Fruit fly (Drosophila melanogaster) whole organism, adult: ENCODE data around the gene Tailor.

Source experiments
- CG11617 ChIP-seq: fragments of 200-800 bp; sonication (Bioruptor generic); optimal IDR thresholded peaks from 2 replicates; lab custom pipeline; 2017; ENCODE audit warnings: mild to moderate bottlenecking, missing biosample characterization, missing genetic modification reagents, missing genetic modification characterization
- CG12768 ChIP-seq: fragments of 200-800 bp; sonication (Bioruptor generic); optimal IDR thresholded peaks from 2 replicates; lab custom pipeline; 2017; ENCODE audit warnings: missing biosample characterization, missing genetic modification characterization, mild to moderate bottlenecking, moderate library complexity, missing genetic modification reagents
- CG14711 ChIP-seq: fragments of 200-800 bp; sonication (Bioruptor generic); optimal IDR thresholded peaks from 2 replicates; lab custom pipeline; 2018; ENCODE audit warnings: missing biosample characterization, mild to moderate bottlenecking, missing genetic modification characterization, moderate library complexity
- CG1620 ChIP-seq: fragments of 200-800 bp; sonication (Bioruptor generic); optimal IDR thresholded peaks from 2 replicates; lab custom pipeline; 2016; ENCODE audit warnings: missing biosample characterization, missing genetic modification characterization
- CG33017 ChIP-seq: fragments of 200-800 bp; sonication (Bioruptor generic); optimal IDR thresholded peaks from 2 replicates; lab custom pipeline; 2018; ENCODE audit warnings: missing biosample characterization, mild to moderate bottlenecking, missing genetic modification characterization, moderate library complexity
- CG5204 ChIP-seq: fragments of 200-800 bp; sonication (Bioruptor generic); optimal IDR thresholded peaks from 2 replicates; lab custom pipeline; 2016; ENCODE audit warnings: missing biosample characterization, missing genetic modification characterization
- CG7045 ChIP-seq: fragments of 200-800 bp; sonication (Bioruptor generic); optimal IDR thresholded peaks from 2 replicates; lab custom pipeline; 2017; ENCODE audit warnings: missing biosample characterization, mild to moderate bottlenecking, missing genetic modification characterization
- CG7101 ChIP-seq: fragments of 200-800 bp; sonication (Bioruptor generic); optimal IDR thresholded peaks from 2 replicates; lab custom pipeline; 2018; ENCODE audit warnings: missing biosample characterization, mild to moderate bottlenecking, missing genetic modification characterization, moderate library complexity
- Clk ChIP-seq: fragments of 200-800 bp; sonication (Bioruptor generic); optimal IDR thresholded peaks from 2 replicates; lab custom pipeline; 2017; ENCODE audit warnings: missing biosample characterization, missing genetic modification characterization
- Crg-1 ChIP-seq: fragments of 200-800 bp; sonication (Bioruptor generic); optimal IDR thresholded peaks from 2 replicates; lab custom pipeline; 2016; ENCODE audit warnings: missing biosample characterization, missing genetic modification characterization
- Hr96 ChIP-seq: fragments of 200-800 bp; sonication (Bioruptor generic); optimal IDR thresholded peaks from 2 replicates; lab custom pipeline; 2016; ENCODE audit warnings: missing biosample characterization, missing genetic modification characterization
- Mnt ChIP-seq: fragments of 200-800 bp; sonication (Bioruptor generic); optimal IDR thresholded peaks from 2 replicates; lab custom pipeline; 2016; ENCODE audit warnings: missing biosample characterization, mild to moderate bottlenecking, missing genetic modification characterization
- bab1 ChIP-seq: fragments of 200-800 bp; sonication (Bioruptor generic); optimal IDR thresholded peaks from 3 replicates; lab custom pipeline; 2019; ENCODE audit warnings: missing biosample characterization, mild to moderate bottlenecking, missing genetic modification characterization, moderate library complexity
- cic ChIP-seq: fragments of 200-800 bp; sonication (Bioruptor generic); optimal IDR thresholded peaks from 2 replicates; lab custom pipeline; 2017; ENCODE audit warnings: missing biosample characterization, mild to moderate bottlenecking, missing genetic modification characterization, moderate library complexity
- cnc ChIP-seq, 2 experiments: fragments of >200 bp; optimal IDR thresholded peaks; 2 replicates each; lab custom pipeline; 2017
- kay ChIP-seq: fragments of 200-800 bp; sonication (Bioruptor generic); peaks from one replicate; lab custom pipeline; 2016; ENCODE audit warnings: missing biosample characterization, missing genetic modification characterization, borderline replicate concordance
- ovo ChIP-seq: fragments of 200-800 bp; sonication (Bioruptor generic); optimal IDR thresholded peaks from 2 replicates; lab custom pipeline; 2016; ENCODE audit warnings: missing biosample characterization, missing genetic modification characterization
- pad ChIP-seq: fragments of 200-800 bp; sonication (Bioruptor generic); optimal IDR thresholded peaks from 3 replicates; lab custom pipeline; 2017; ENCODE audit warnings: missing biosample characterization, missing genetic modification characterization, mild to moderate bottlenecking, moderate library complexity, missing genetic modification reagents
- tj ChIP-seq: fragments of 200-800 bp; sonication (Bioruptor generic); optimal IDR thresholded peaks from 3 replicates; lab custom pipeline; 2017; ENCODE audit warnings: missing biosample characterization, mild to moderate bottlenecking, missing genetic modification characterization, moderate library complexity
- toe ChIP-seq: fragments of 200-800 bp; sonication (Bioruptor generic); optimal IDR thresholded peaks from 2 replicates; lab custom pipeline; 2016; ENCODE audit warnings: missing biosample characterization, missing genetic modification characterization

Tailor gene

dm6 chr3R:7060467-7060866, 25.4 kb downstream of the Tailor start, which contains the start of gene djl:
TSS of gene djl (plus strand) at chr3R:7060767.
- TF ChIP-seq kay (GFP tag; lab: Kevin White, UChicago) (no peak), cic (GFP tag; lab: Kevin White, UChicago) (no peak), bab1 (GFP tag; lab: Kevin White, UChicago) (no peak)

DNA sequence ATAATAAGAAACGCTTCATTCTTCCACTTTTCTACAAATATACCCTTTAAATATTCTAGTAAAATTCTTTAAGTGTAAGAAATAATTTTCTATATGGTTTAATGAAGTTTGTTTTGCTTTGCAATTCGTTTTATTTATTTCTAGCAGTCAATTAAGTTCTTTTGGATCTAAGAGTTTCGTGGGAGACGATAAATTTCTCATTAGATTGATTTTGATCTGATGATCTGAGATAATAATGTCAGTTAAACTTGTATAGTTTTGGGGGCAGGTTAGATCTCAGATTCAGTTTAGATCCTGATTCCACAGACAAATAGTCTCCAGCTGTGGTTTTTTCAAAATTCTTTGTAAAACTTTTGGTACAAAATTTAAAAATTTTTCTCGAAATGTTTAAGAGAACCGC, 26.9 kb downstream of the Tailor start, which contains the start of gene dj:
TSS of gene dj (plus strand) at position 301 of the 400 bp plus-strand sequence.
- TF ChIP-seq pad (no peak), Mnt (GFP tag; lab: Kevin White, UChicago) (no peak), CG11617 (no peak), CG14711 (no peak), CG1620 (GFP tag; lab: Kevin White, UChicago) (no peak), cic (GFP tag; lab: Kevin White, UChicago) (no peak), CG12768 (no peak), ovo (GFP tag; lab: Kevin White, UChicago) (no peak)

DNA sequence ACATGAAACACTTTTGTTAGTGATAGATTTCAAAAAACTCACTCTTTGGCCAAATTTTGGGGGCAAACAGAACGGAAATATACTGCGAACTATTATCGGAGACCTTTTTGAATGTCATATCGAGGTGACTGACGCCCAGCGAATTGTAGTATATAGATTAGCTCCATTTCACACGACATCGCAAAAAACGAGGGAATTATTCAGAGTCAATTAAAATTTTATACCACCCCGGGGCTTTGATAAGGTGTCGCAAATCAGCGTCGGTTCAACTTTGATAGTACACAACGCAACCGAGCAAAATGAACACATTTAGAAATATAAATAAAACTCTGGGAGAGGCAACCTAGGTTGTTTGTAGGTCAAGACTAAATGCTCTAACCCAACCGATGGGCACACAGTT, 27.9 kb downstream of the Tailor start:
- no peak for TF ChIP-seq CG5204 (GFP tag; lab: Kevin White, UChicago)
- TF ChIP-seq cic (GFP tag; lab: Kevin White, UChicago) = peak; percentile 49

- no peak for TF ChIP-seq CG1620 (GFP tag; lab: Kevin White, UChicago)
- TF ChIP-seq toe (GFP tag; lab: Kevin White, UChicago) = no peak
- no peak for TF ChIP-seq Clk (GFP tag; lab: Kevin White, UChicago)
- no peak for TF ChIP-seq CG5204 (GFP tag; lab: Kevin White, UChicago)
- no peak for TF ChIP-seq kay (GFP tag; lab: Kevin White, UChicago)
- no peak for TF ChIP-seq cic (GFP tag; lab: Kevin White, UChicago)
- TF ChIP-seq CG12768 = no peak
- no peak for TF ChIP-seq CG7045
- TF ChIP-seq bab1 (GFP tag; lab: Kevin White, UChicago) = no peak
- no peak for TF ChIP-seq CG11617
- no peak for TF ChIP-seq CG7101
- TF ChIP-seq Mnt (GFP tag; lab: Kevin White, UChicago) = no peak
- TF ChIP-seq cnc (optimal IDR thresholded peaks at IDR 0.05; lab: Kevin White, UChicago) = no peak
- TF ChIP-seq pad = no peak
Observed at dm6 chr3R:7054286-7054685, 31.6 kb downstream of the Tailor start, which contains the start of gene CG1979. TSS of gene CG1979 (plus strand) at chr3R:7054586.

DNA sequence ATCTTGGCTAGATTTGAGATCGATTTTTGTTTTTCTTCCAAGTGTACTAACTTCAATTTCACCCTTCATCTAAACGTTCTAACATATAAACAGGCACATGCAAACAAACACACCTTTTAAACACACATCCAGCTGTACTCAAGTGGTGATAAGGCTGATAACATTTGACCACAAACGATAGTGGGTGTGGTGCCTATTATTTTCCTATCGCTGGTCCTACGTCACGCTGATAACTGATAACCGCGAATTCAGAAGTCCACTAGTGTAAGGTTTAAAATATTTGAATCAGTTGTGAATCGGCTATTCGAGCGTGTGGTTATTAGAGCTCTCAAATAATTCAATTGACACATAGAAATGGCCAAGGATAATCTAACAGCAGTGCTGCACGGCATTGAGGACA, 33.6 kb downstream of the Tailor start, which contains the start of gene Sodh1:
TSS of gene Sodh1 (plus strand) at position 94 of the 400 bp plus-strand sequence.
- TF ChIP-seq bab1 (GFP tag; lab: Kevin White, UChicago) = no peak
- no peak for TF ChIP-seq Crg-1 (GFP tag; lab: Kevin White, UChicago)
- TF ChIP-seq Mnt (GFP tag; lab: Kevin White, UChicago) = peak; percentile 26
- TF ChIP-seq cic (GFP tag; lab: Kevin White, UChicago) = peak; percentile 63

dm6 chr3R:7044016-7044415, 41.9 kb downstream of the Tailor start:
- TF ChIP-seq CG11617 = no peak
- no peak for TF ChIP-seq CG14711
- TF ChIP-seq ovo (GFP tag; lab: Kevin White, UChicago) = no peak
- TF ChIP-seq cnc (optimal IDR thresholded peaks at IDR 0.05; lab: Kevin White, UChicago) = no peak
- no peak for TF ChIP-seq tj (GFP tag; lab: Kevin White, UChicago)
- no peak for TF ChIP-seq Hr96 (GFP tag; lab: Kevin White, UChicago)
- TF ChIP-seq CG5204 (GFP tag; lab: Kevin White, UChicago) = no peak
- no peak for TF ChIP-seq toe (GFP tag; lab: Kevin White, UChicago)
- TF ChIP-seq CG33017 = no peak
- no peak for TF ChIP-seq Crg-1 (GFP tag; lab: Kevin White, UChicago)
- no peak for TF ChIP-seq CG12768
- TF ChIP-seq CG7045 = no peak

- TF ChIP-seq kay (GFP tag; lab: Kevin White, UChicago) (no peak), CG7045 (no peak), ovo (GFP tag; lab: Kevin White, UChicago) (no peak), tj (GFP tag; lab: Kevin White, UChicago) (no peak), Mnt (GFP tag; lab: Kevin White, UChicago) (no peak), toe (GFP tag; lab: Kevin White, UChicago) (no peak), cic (GFP tag; lab: Kevin White, UChicago) (no peak), Hr96 (GFP tag; lab: Kevin White, UChicago) (no peak), CG33017 (no peak), CG7101 (no peak), CG12768 (no peak)
Observed at dm6 chr3R:7040894-7041293, 45.0 kb downstream of the Tailor start.

DNA sequence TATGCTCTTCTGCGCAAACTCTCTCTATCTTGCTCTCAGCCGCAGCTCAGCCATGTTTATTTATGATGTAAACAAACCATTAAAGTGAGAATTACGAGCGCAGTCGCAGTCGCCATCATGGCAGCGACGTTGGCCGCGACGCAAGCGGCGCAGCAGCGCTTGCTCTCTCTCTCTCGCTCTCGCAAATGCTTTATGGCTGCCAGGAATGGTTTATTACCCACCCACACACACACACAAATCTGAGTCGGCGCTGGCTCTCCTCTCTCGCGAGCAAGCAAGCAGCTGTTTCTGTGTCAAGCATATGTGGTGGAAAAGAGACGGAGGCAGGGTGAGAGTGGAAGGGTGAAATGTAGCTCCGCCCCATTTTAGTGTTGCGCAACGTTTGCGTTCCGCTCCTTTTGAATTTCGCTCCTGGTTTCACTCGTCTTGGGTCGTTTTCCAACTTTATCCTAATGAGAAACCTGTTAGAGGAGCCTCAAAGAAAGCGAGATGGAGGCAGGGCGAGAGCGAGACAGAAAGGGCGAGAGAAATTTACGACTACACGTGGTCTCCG, 48.6 kb downstream of the Tailor start:
- TF ChIP-seq CG7101 = no peak
- peak; percentile 25 for TF ChIP-seq Mnt (GFP tag; lab: Kevin White, UChicago)
